Fruit fly (Drosophila melanogaster): ENCODE measurements around the gene eIF3f1.

Gene eIF3f1

DNA sequence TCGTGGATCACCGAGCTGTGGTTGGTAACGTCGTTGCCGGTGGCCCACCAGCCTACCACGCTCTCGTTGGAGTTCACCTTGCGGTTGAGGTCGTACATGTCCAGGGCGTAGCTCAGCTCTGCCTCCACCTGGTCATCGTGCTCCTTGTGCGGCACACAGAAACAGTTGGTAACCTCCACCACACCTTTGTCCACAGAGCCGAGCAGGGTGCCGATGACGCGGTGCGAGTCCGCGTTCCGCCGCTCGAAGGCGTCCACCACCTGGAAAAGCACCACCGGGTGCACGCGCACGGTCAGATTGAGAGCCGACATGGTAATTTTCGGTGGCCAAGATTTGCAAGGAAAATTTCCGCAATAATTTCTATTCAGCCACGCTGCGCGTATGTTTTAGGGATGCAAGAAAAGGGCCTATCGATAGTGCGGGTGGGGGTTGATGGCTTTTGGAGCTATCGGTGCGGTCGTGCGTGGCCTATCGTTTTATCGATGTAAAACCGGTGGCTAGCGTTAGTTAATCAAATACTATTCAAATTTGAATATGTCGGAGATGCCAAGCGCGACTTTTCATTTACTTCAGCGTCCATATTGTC, at the start of gene eIF3f1 (continued):
- TF ChIP-seq Atf6 (GFP tag; IDR thresholded peaks at IDR 0.05): peak; percentile 40; the same call in 1 of the 2 replicates
- TF ChIP-seq CG17829 (tag; optimal IDR thresholded peaks at IDR 0.05): peak; percentile 52
- TF ChIP-seq ERR (GFP tag; optimal IDR thresholded peaks at IDR 0.05): peak; percentile 65
- TF ChIP-seq CG18599 (GFP tag; optimal IDR thresholded peaks at IDR 0.05): no peak
- TF ChIP-seq CG33213 (GFP tag; optimal IDR thresholded peaks at IDR 0.05): peak; percentile 9
- TF ChIP-seq Sry-δ (GFP tag; optimal IDR thresholded peaks at IDR 0.05): peak; percentile 95
- no peak for TF ChIP-seq CG4730 (GFP tag; IDR thresholded peaks at IDR 0.05)
- TF ChIP-seq CG31365 (tag; optimal IDR thresholded peaks at IDR 0.05): no peak
- peak; percentile 59 for TF ChIP-seq Adf1 (GFP tag; IDR thresholded peaks at IDR 0.05)
- peak; percentile 100 for TF ChIP-seq CG13287 (GFP tag; IDR thresholded peaks at IDR 0.05; ENCODE audit: partially characterized antibody)
- TF ChIP-seq Pdp1 (GFP tag; optimal IDR thresholded peaks at IDR 0.05): peak in 1 of 2 experiments; percentile 73
- peak; percentile 87 for TF ChIP-seq stwl (tag; optimal IDR thresholded peaks at IDR 0.05)
- peak; percentile 55 for TF ChIP-seq CG14710 (tag; optimal IDR thresholded peaks at IDR 0.05)
- TF ChIP-seq CG6175 (GFP tag; IDR thresholded peaks at IDR 0.05): no peak
- peak; percentile 42; the same call in 1 of the 2 replicates for TF ChIP-seq seq (GFP tag; IDR thresholded peaks at IDR 0.05)
- TF ChIP-seq CG5180 (GFP tag; optimal IDR thresholded peaks at IDR 0.05): no peak
- TF ChIP-seq mld (GFP tag; IDR thresholded peaks at IDR 0.05; ENCODE audit: partially characterized antibody): peak; percentile 99
- peak; percentile 42 for TF ChIP-seq phol (tag; optimal IDR thresholded peaks at IDR 0.05)
- TF ChIP-seq mam (GFP tag; optimal IDR thresholded peaks at IDR 0.05): peak; percentile 42
- peak in 1 of 2 experiments; percentile 9 for TF ChIP-seq Hr51 (GFP tag; optimal IDR thresholded peaks at IDR 0.05)
- peak; percentile 83 for TF ChIP-seq vvl (GFP tag; IDR thresholded peaks at IDR 0.05)
- TF ChIP-seq CG7372 (GFP tag; IDR thresholded peaks at IDR 0.05): no peak
- peak; percentile 2 for TF ChIP-seq HLH54F (GFP tag; optimal IDR thresholded peaks at IDR 0.05)
- peak; percentile 70 for TF ChIP-seq Rfx (GFP tag; IDR thresholded peaks at IDR 0.05)
- no peak for TF ChIP-seq sr (GFP tag; IDR thresholded peaks at IDR 0.05)
- no peak for TF ChIP-seq h (optimal IDR thresholded peaks at IDR 0.05)
- no peak for TF ChIP-seq CG17612 (GFP tag; IDR thresholded peaks at IDR 0.05)
- peak; percentile 2 for TF ChIP-seq CrebB (tag; optimal IDR thresholded peaks at IDR 0.05)
- peak; percentile 99 for TF ChIP-seq bbx (GFP tag; IDR thresholded peaks at IDR 0.05; ENCODE audit: partially characterized antibody)
- TF ChIP-seq CG16815 (GFP tag; optimal IDR thresholded peaks at IDR 0.05): no peak
- peak; percentile 44 for TF ChIP-seq Xbp1 (GFP tag; optimal IDR thresholded peaks at IDR 0.05)
- peak; percentile 15 for TF ChIP-seq maf-S (GFP tag; optimal IDR thresholded peaks at IDR 0.05)
- peak; percentile 96 for TF ChIP-seq Doc3 (GFP tag; IDR thresholded peaks at IDR 0.05; ENCODE audit: partially characterized antibody)
- peak; percentile 26; the same call in 1 of the 2 replicates for TF ChIP-seq Xrp1 (GFP tag; IDR thresholded peaks at IDR 0.05)
- no peak for TF ChIP-seq Atf3 (GFP tag; optimal IDR thresholded peaks at IDR 0.05)
- no peak for TF ChIP-seq bab2 (GFP tag; optimal IDR thresholded peaks at IDR 0.05)
- TF ChIP-seq shn (GFP tag; optimal IDR thresholded peaks at IDR 0.05): no peak
- TF ChIP-seq HLHmδ (GFP tag; optimal IDR thresholded peaks at IDR 0.05): peak; percentile 42
- no peak for TF ChIP-seq Trl (optimal IDR thresholded peaks at IDR 0.05)
- peak; percentile 36 for TF ChIP-seq Trl (GFP tag; optimal IDR thresholded peaks at IDR 0.05)
- no peak for TF ChIP-seq CG43689 (GFP tag; IDR thresholded peaks at IDR 0.05)
- TF ChIP-seq inv (GFP tag; IDR thresholded peaks at IDR 0.05; ENCODE audit: partially characterized antibody): peak; percentile 98
- no peak for TF ChIP-seq CG3281 (GFP tag; optimal IDR thresholded peaks at IDR 0.05)
- TF ChIP-seq Dbx (GFP tag; IDR thresholded peaks at IDR 0.05): 0 out of 3 replicates have a peak, but pooled peaks have one; percentile 66
- no peak for TF ChIP-seq crc (GFP tag; optimal IDR thresholded peaks at IDR 0.05)
- no peak for TF ChIP-seq Bteb2 (GFP tag; optimal IDR thresholded peaks at IDR 0.05)
- TF ChIP-seq CG15696 (tag; optimal IDR thresholded peaks at IDR 0.05): no peak
- TF ChIP-seq CG2712 (tag; optimal IDR thresholded peaks at IDR 0.05): peak; percentile 42
- peak; percentile 84 for TF ChIP-seq CG15514 (GFP tag; optimal IDR thresholded peaks at IDR 0.05)
- TF ChIP-seq org-1 (GFP tag; optimal IDR thresholded peaks at IDR 0.05): no peak

Measured in whole organism, embryonic.